Worm (Caenorhabditis elegans): ENCODE measurements around the gene nhr-41.
"Not testable (repeated sequence)": the region's sequence is repeated elsewhere in the genome, so short reads cannot be mapped to it uniquely, and the experiment has no call there.

DNA sequence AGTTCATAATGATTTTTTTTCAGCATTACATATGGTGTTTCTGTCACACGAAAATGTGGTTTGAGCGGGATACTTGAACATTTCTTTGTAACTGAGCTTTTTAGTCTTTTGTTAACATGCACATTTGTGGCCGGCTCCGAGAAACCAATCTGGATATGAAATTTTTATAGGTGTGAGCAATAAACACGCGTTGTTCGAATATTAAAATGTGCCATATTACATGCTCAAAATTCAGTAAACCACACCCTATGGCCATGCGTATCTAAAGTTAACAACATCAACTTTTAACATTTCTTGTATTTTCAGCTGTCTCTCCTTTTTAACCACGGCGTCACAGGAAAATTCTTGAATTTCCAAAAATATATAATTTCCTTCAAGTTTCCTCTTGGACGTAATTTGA lies 45.2 kb upstream of the nhr-41 start, which contains the start of gene F58F6.6:
- TF ChIP-seq zag-1, elt-1, ceh-82 (tag; optimal IDR thresholded peaks at IDR 0.05): not testable (repeated sequence)

All from whole organism, L2 larva.